Fruit fly (Drosophila melanogaster): Measurements from ENCODE around the gene alpha-Est10.

alpha-Est10 gene

dm6 chr3R:7524160-7524559 lies 30.5 kb upstream of the alpha-Est10 start:
- no peak for TF ChIP-seq CG9948 (tag; optimal IDR thresholded peaks at IDR 0.05)
- no peak for TF ChIP-seq Snoo (tag; optimal IDR thresholded peaks at IDR 0.05)
- no peak for TF ChIP-seq CG10348 (GFP tag; IDR thresholded peaks at IDR 0.05)
- no peak for TF ChIP-seq CG32121 (GFP tag; IDR thresholded peaks at IDR 0.05)
- TF ChIP-seq D1 (tag; optimal IDR thresholded peaks at IDR 0.05), result no peak
- no peak for TF ChIP-seq CG8159 (tag; optimal IDR thresholded peaks at IDR 0.05)
- TF ChIP-seq rn (GFP tag; IDR thresholded peaks at IDR 0.05), result no peak
- TF ChIP-seq CG34367 (tag; optimal IDR thresholded peaks at IDR 0.05), result no peak
- no peak for TF ChIP-seq CG15710 (tag; optimal IDR thresholded peaks at IDR 0.05)
- TF ChIP-seq CG8301 (tag; optimal IDR thresholded peaks at IDR 0.05), result no peak
- no peak for TF ChIP-seq CG13204 (GFP tag; optimal IDR thresholded peaks at IDR 0.05)
- no peak for TF ChIP-seq fd96Ca (GFP tag; IDR thresholded peaks at IDR 0.05)

DNA sequence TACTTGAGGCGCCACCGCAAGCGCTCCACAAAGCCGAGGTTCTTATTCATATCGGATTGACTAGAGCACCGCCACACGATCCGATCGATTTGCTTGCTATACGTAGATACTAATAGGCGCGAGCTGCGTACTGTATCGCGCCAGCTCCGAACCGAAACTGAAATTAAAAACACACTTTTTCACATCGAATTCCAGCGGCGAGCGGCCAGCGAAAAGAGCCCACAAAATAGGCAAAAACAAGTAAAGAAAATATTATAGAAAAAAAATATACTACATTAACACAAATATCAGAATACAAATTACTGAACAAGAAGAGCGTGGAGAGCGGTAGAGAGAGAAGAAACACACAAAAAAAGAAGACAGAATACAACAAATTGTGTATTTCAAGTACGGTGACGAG lies 29.9 kb upstream of the alpha-Est10 start, which contains the start of gene alpha-Est7:
TSS of gene alpha-Est7 (minus strand) at position 160 of the 400 bp plus-strand sequence.
- no peak for TF ChIP-seq Pif1A (GFP tag; optimal IDR thresholded peaks at IDR 0.05)
- TF ChIP-seq CG4496 (GFP tag; IDR thresholded peaks at IDR 0.05), result no peak
- TF ChIP-seq CG10348 (GFP tag; IDR thresholded peaks at IDR 0.05), result no peak
- no peak for TF ChIP-seq Pif1B (GFP tag; optimal IDR thresholded peaks at IDR 0.05)
- TF ChIP-seq CG14655 (GFP tag; optimal IDR thresholded peaks at IDR 0.05), result no peak
- no peak; the same call in 1 of the 2 replicates for TF ChIP-seq CG12605 (GFP tag; IDR thresholded peaks at IDR 0.05)
- TF ChIP-seq CG8301 (tag; optimal IDR thresholded peaks at IDR 0.05), result no peak
- TF ChIP-seq rn (GFP tag; IDR thresholded peaks at IDR 0.05), result no peak
- no peak for TF ChIP-seq CG9948 (tag; optimal IDR thresholded peaks at IDR 0.05)
- TF ChIP-seq CG17806 (tag; optimal IDR thresholded peaks at IDR 0.05), result no peak
- TF ChIP-seq Ets98B (GFP tag; IDR thresholded peaks at IDR 0.05), result no peak
- TF ChIP-seq EcR (GFP tag; optimal IDR thresholded peaks at IDR 0.05), result no peak
- TF ChIP-seq CG8159 (tag; optimal IDR thresholded peaks at IDR 0.05), result no peak

dm6 chr3R:7522266-7522955 lies 28.8 kb upstream of the alpha-Est10 start:
- TF ChIP-seq CG8159 (tag; optimal IDR thresholded peaks at IDR 0.05), result peak; percentile 3
- no peak for TF ChIP-seq gl (tag; optimal IDR thresholded peaks at IDR 0.05)
- TF ChIP-seq EcR (GFP tag; optimal IDR thresholded peaks at IDR 0.05), result no peak
- TF ChIP-seq CG14655 (GFP tag; optimal IDR thresholded peaks at IDR 0.05), result no peak
- no peak for TF ChIP-seq Snoo (tag; optimal IDR thresholded peaks at IDR 0.05)

dm6 chr3R:7519356-7519755 lies 25.7 kb upstream of the alpha-Est10 start, which contains the start of gene Ubc84D:
TSS of gene Ubc84D (minus strand) at chr3R:7519456.
- TF ChIP-seq Pif1B (GFP tag; optimal IDR thresholded peaks at IDR 0.05), result no peak
- no peak for TF ChIP-seq Ets98B (GFP tag; IDR thresholded peaks at IDR 0.05)
- TF ChIP-seq CG8301 (tag; optimal IDR thresholded peaks at IDR 0.05), result no peak
- no peak for TF ChIP-seq CG32121 (GFP tag; IDR thresholded peaks at IDR 0.05)
- no peak for TF ChIP-seq CG17806 (tag; optimal IDR thresholded peaks at IDR 0.05)
- no peak for TF ChIP-seq rn (GFP tag; IDR thresholded peaks at IDR 0.05)
- no peak for TF ChIP-seq CG34367 (tag; optimal IDR thresholded peaks at IDR 0.05)
- TF ChIP-seq Snoo (tag; optimal IDR thresholded peaks at IDR 0.05), result no peak
- TF ChIP-seq CG10348 (GFP tag; IDR thresholded peaks at IDR 0.05), result no peak
- no peak for TF ChIP-seq CG14655 (GFP tag; optimal IDR thresholded peaks at IDR 0.05)
- no peak for TF ChIP-seq D1 (tag; optimal IDR thresholded peaks at IDR 0.05)
- no peak for TF ChIP-seq CG4496 (GFP tag; IDR thresholded peaks at IDR 0.05)
- TF ChIP-seq CG12605 (GFP tag; IDR thresholded peaks at IDR 0.05), result no peak

dm6 chr3R:7515599-7516069 lies 22.0 kb upstream of the alpha-Est10 start, which contains the start of gene alpha-Est8:
TSS of gene alpha-Est8 (minus strand) at chr3R:7515670.
- TF ChIP-seq CG12605 (GFP tag; IDR thresholded peaks at IDR 0.05) (0 out of 2 replicates have a peak, but pooled peaks have one; percentile 25), EcR (GFP tag; optimal IDR thresholded peaks at IDR 0.05) (no peak), D1 (tag; optimal IDR thresholded peaks at IDR 0.05) (no peak), Ets98B (GFP tag; IDR thresholded peaks at IDR 0.05) (0 out of 2 replicates have a peak, but pooled peaks have one; percentile 11), CG17806 (tag; optimal IDR thresholded peaks at IDR 0.05) (no peak), fd96Ca (GFP tag; IDR thresholded peaks at IDR 0.05) (no peak), Snoo (tag; optimal IDR thresholded peaks at IDR 0.05) (no peak)

- TF ChIP-seq CG10348 (GFP tag; IDR thresholded peaks at IDR 0.05), result no peak
- TF ChIP-seq CG4496 (GFP tag; IDR thresholded peaks at IDR 0.05), result no peak
- TF ChIP-seq EcR (GFP tag; optimal IDR thresholded peaks at IDR 0.05), result peak; percentile 16
- no peak for TF ChIP-seq CG13204 (GFP tag; optimal IDR thresholded peaks at IDR 0.05)
Measured at dm6 chr3R:7514232-7514863, 20.7 kb upstream of the alpha-Est10 start.

Data from whole organism, pupa.